Fruit fly (Drosophila melanogaster) whole organism, prepupa: ENCODE measurements around the gene MME1.

Experiments
- Blimp-1 ChIP-seq: fragments of 200-800 bp; sonication (Bioruptor generic); optimal IDR thresholded peaks from 3 replicates; lab custom pipeline; 2017; ENCODE audit warnings: missing biosample characterization, missing genetic modification characterization, mild to moderate bottlenecking, moderate library complexity, missing genetic modification reagents
- CG10631 ChIP-seq: fragments of 200-800 bp; sonication (Bioruptor generic); optimal IDR thresholded peaks from 2 replicates; lab custom pipeline; 2016; ENCODE audit warnings: missing biosample characterization, missing genetic modification characterization
- CG10669 ChIP-seq: fragments of 200-800 bp; sonication (Bioruptor generic); optimal IDR thresholded peaks from 3 replicates; lab custom pipeline; 2018; ENCODE audit warnings: missing biosample characterization, mild to moderate bottlenecking, missing genetic modification characterization, moderate library complexity
- CG11294 ChIP-seq: fragments of 200-800 bp; sonication (Bioruptor generic); IDR thresholded peaks from 2 replicates; pipeline ENCODE4 v1.3.6; 2022; ENCODE audit warnings: missing biosample characterization, missing genetic modification characterization
- CG1621 ChIP-seq: fragments of 200-800 bp; sonication (Bioruptor generic); optimal IDR thresholded peaks from 3 replicates; lab custom pipeline; 2018; ENCODE audit warnings: missing biosample characterization, mild to moderate bottlenecking, missing genetic modification characterization
- CG3032 ChIP-seq: fragments of 200-800 bp; optimal IDR thresholded peaks from 2 replicates; lab custom pipeline; 2019; ENCODE audit warnings: missing biosample characterization, mild to moderate bottlenecking, missing genetic modification characterization, moderate library complexity
- CG31627 ChIP-seq: fragments of 200-800 bp; sonication (Bioruptor generic); optimal IDR thresholded peaks from 3 replicates; lab custom pipeline; 2016; ENCODE audit warnings: missing biosample characterization, missing genetic modification characterization
- CG32006 ChIP-seq: fragments of 200-800 bp; sonication (Bioruptor generic); optimal IDR thresholded peaks from 3 replicates; lab custom pipeline; 2017; ENCODE audit warnings: missing biosample characterization, mild to moderate bottlenecking, missing genetic modification characterization
- CG3919 ChIP-seq: fragments of 200-800 bp; sonication (Bioruptor generic); optimal IDR thresholded peaks from 3 replicates; lab custom pipeline; 2016; ENCODE audit warnings: missing biosample characterization, missing genetic modification characterization
- CG6276 ChIP-seq: fragments of 200-800 bp; sonication (Bioruptor generic); optimal IDR thresholded peaks from 2 replicates; lab custom pipeline; 2017; ENCODE audit warnings: missing biosample characterization, mild to moderate bottlenecking, missing genetic modification characterization
- CG6792 ChIP-seq: fragments of 200-800 bp; sonication (Bioruptor generic); optimal IDR thresholded peaks from 3 replicates; lab custom pipeline; 2016; ENCODE audit warnings: missing biosample characterization, missing genetic modification characterization
- CG6808 ChIP-seq: fragments of 200-800 bp; sonication (Bioruptor generic); optimal IDR thresholded peaks from 3 replicates; lab custom pipeline; 2017; ENCODE audit warnings: missing biosample characterization, missing genetic modification characterization, mild to moderate bottlenecking, moderate library complexity, missing genetic modification reagents
- CG6854 ChIP-seq: fragments of 200-800 bp; sonication (Bioruptor generic); optimal IDR thresholded peaks from 2 replicates; lab custom pipeline; 2017; ENCODE audit warnings: missing biosample characterization, mild to moderate bottlenecking, missing genetic modification characterization
- CG7368 ChIP-seq: fragments of 200-800 bp; sonication (Bioruptor generic); optimal IDR thresholded peaks from 3 replicates; lab custom pipeline; 2016; ENCODE audit warnings: missing biosample characterization, missing genetic modification characterization
- CG8319 ChIP-seq: fragments of 200-800 bp; sonication (Bioruptor generic); optimal IDR thresholded peaks from 3 replicates; lab custom pipeline; 2016; ENCODE audit warnings: missing biosample characterization, missing genetic modification characterization
- CG8632 ChIP-seq: fragments of 200-800 bp; sonication (Bioruptor generic); optimal IDR thresholded peaks from 3 replicates; lab custom pipeline; 2016; ENCODE audit warnings: missing biosample characterization, missing genetic modification characterization
- Eip75B ChIP-seq: fragments of 200-800 bp; sonication (Bioruptor generic); optimal IDR thresholded peaks from 3 replicates; lab custom pipeline; 2016; ENCODE audit warnings: missing biosample characterization, missing genetic modification characterization
- Eip78C ChIP-seq: fragments of 200-800 bp; sonication (Bioruptor generic); peaks from one replicate; lab custom pipeline; 2016; ENCODE audit warnings: missing biosample characterization, missing genetic modification characterization
- Eip93F ChIP-seq: fragments of 200-800 bp; sonication (Bioruptor generic); optimal IDR thresholded peaks from 2 replicates; lab custom pipeline; 2016; ENCODE audit warnings: missing biosample characterization, mild to moderate bottlenecking, missing genetic modification characterization
- Ets96B ChIP-seq: fragments of 200-800 bp; optimal IDR thresholded peaks from 2 replicates; lab custom pipeline; 2019; ENCODE audit warnings: missing biosample characterization, mild to moderate bottlenecking, missing genetic modification characterization, moderate library complexity
- Gug ChIP-seq: fragments of 200-800 bp; sonication (Bioruptor generic); IDR thresholded peaks from 2 replicates; pipeline ENCODE4 v1.3.6; 2022; ENCODE audit warnings: missing biosample characterization, missing genetic modification characterization
- Hr38 ChIP-seq: sonication (Bioruptor generic); optimal IDR thresholded peaks from 2 replicates; lab custom pipeline; 2016; ENCODE audit warnings: missing biosample characterization, missing genetic modification characterization
- Hr39 ChIP-seq: fragments of 200-800 bp; sonication (Bioruptor generic); optimal IDR thresholded peaks from 2 replicates; lab custom pipeline; 2016; ENCODE audit warnings: missing biosample characterization, missing genetic modification characterization
- Hr4 ChIP-seq: fragments of 200-800 bp; sonication (Bioruptor generic); optimal IDR thresholded peaks from 3 replicates; lab custom pipeline; 2016; ENCODE audit warnings: missing biosample characterization, missing genetic modification characterization
- Lpt ChIP-seq: fragments of 200-800 bp; sonication (Bioruptor generic); optimal IDR thresholded peaks from 3 replicates; lab custom pipeline; 2016; ENCODE audit warnings: missing biosample characterization, missing genetic modification characterization
- Met ChIP-seq: fragments of 200-800 bp; sonication (Bioruptor generic); optimal IDR thresholded peaks from 3 replicates; lab custom pipeline; 2016; ENCODE audit warnings: missing biosample characterization, missing genetic modification characterization
- OdsH ChIP-seq: fragments of 200-800 bp; sonication (Bioruptor generic); optimal IDR thresholded peaks from 3 replicates; lab custom pipeline; 2016; ENCODE audit warnings: missing biosample characterization, missing genetic modification characterization
- Smox ChIP-seq: fragments of 200-800 bp; sonication (Bioruptor generic); optimal IDR thresholded peaks from 3 replicates; lab custom pipeline; 2016; ENCODE audit warnings: missing biosample characterization, missing genetic modification characterization
- Sox102F ChIP-seq: fragments of 200-800 bp; sonication (Bioruptor generic); optimal IDR thresholded peaks from 2 replicates; lab custom pipeline; 2016; ENCODE audit warnings: missing biosample characterization, mild to moderate bottlenecking, missing genetic modification characterization
- Sox14 ChIP-seq: fragments of 200-800 bp; sonication (Bioruptor generic); optimal IDR thresholded peaks from 3 replicates; lab custom pipeline; 2016; ENCODE audit warnings: missing biosample characterization, missing genetic modification characterization
- achi ChIP-seq: fragments of 200-800 bp; sonication (Bioruptor generic); optimal IDR thresholded peaks from 3 replicates; lab custom pipeline; 2016; ENCODE audit warnings: missing biosample characterization, missing genetic modification characterization
- acj6 ChIP-seq: fragments of 200-800 bp; sonication (Bioruptor generic); optimal IDR thresholded peaks from 3 replicates; lab custom pipeline; 2016; ENCODE audit warnings: missing biosample characterization, missing genetic modification characterization
- cyc ChIP-seq: fragments of 200-800 bp; sonication (Bioruptor generic); optimal IDR thresholded peaks from 3 replicates; lab custom pipeline; 2016; ENCODE audit warnings: missing biosample characterization, missing genetic modification characterization
- dac ChIP-seq: fragments of 200-800 bp; sonication (Bioruptor generic); optimal IDR thresholded peaks from 2 replicates; lab custom pipeline; 2017; ENCODE audit warnings: missing biosample characterization, mild to moderate bottlenecking, missing genetic modification characterization
- dsx ChIP-seq: fragments of 200-800 bp; optimal IDR thresholded peaks from 3 replicates; lab custom pipeline; 2019; ENCODE audit warnings: missing biosample characterization, mild to moderate bottlenecking, missing genetic modification characterization, moderate library complexity; ENCODE audit not compliant: poor library complexity, severe bottlenecking
- eg ChIP-seq: fragments of 200-800 bp; sonication (Bioruptor generic); IDR thresholded peaks from 3 replicates; pipeline ENCODE4 v1.3.6; 2022; ENCODE audit warnings: missing biosample characterization, missing genetic modification characterization
- esn ChIP-seq: fragments of 200-800 bp; sonication (Bioruptor generic); optimal IDR thresholded peaks from 2 replicates; lab custom pipeline; 2016; ENCODE audit warnings: missing biosample characterization, mild to moderate bottlenecking, missing genetic modification characterization, moderate library complexity
- fd59A ChIP-seq: fragments of 200-800 bp; sonication (Bioruptor generic); optimal IDR thresholded peaks from 2 replicates; lab custom pipeline; 2017; ENCODE audit warnings: missing biosample characterization, mild to moderate bottlenecking, missing genetic modification characterization, missing genetic modification reagents
- fd85E ChIP-seq: fragments of 200-800 bp; sonication (Bioruptor generic); optimal IDR thresholded peaks from 3 replicates; lab custom pipeline; 2016; ENCODE audit warnings: missing biosample characterization, missing genetic modification characterization
- fkh ChIP-seq: fragments of 200-800 bp; sonication (Bioruptor generic); optimal IDR thresholded peaks from 3 replicates; lab custom pipeline; 2017; ENCODE audit warnings: missing biosample characterization, mild to moderate bottlenecking, missing genetic modification characterization, moderate library complexity
- lz ChIP-seq: fragments of 200-800 bp; sonication (Bioruptor generic); optimal IDR thresholded peaks from 3 replicates; lab custom pipeline; 2016; ENCODE audit warnings: missing biosample characterization, missing genetic modification characterization
- net ChIP-seq: fragments of 200-800 bp; sonication (Bioruptor generic); optimal IDR thresholded peaks from 3 replicates; lab custom pipeline; 2016; ENCODE audit warnings: missing biosample characterization, missing genetic modification characterization
- salr ChIP-seq, 2 experiments: fragments of 200-800 bp; sonication (Bioruptor generic); optimal IDR thresholded peaks; 3 replicates each; lab custom pipeline; 2016 to 2018; ENCODE audit warnings: missing biosample characterization in 2 of 2, missing genetic modification characterization in 2 of 2, mild to moderate bottlenecking in 1 of 2
- ss ChIP-seq, 2 experiments: fragments of 200-800 bp; sonication (Bioruptor generic); optimal IDR thresholded peaks; 2 replicates in 1 of 2; 3 replicates in 1 of 2; lab custom pipeline; 2017 to 2018; ENCODE audit warnings: mild to moderate bottlenecking in 2 of 2, missing biosample characterization in 2 of 2, missing genetic modification characterization in 2 of 2, moderate library complexity in 1 of 2
- svp ChIP-seq: fragments of 200-800 bp; sonication (Bioruptor generic); peaks from one replicate; lab custom pipeline; 2016; ENCODE audit warnings: missing biosample characterization, missing genetic modification characterization
- topi ChIP-seq: fragments of 200-800 bp; sonication (Bioruptor generic); optimal IDR thresholded peaks from 3 replicates; lab custom pipeline; 2016; ENCODE audit warnings: missing biosample characterization, missing genetic modification characterization
- vri ChIP-seq: fragments of 200-800 bp; sonication (Bioruptor generic); optimal IDR thresholded peaks from 3 replicates; lab custom pipeline; 2016; ENCODE audit warnings: missing biosample characterization, mild to moderate bottlenecking, missing genetic modification characterization

Gene MME1

DNA sequence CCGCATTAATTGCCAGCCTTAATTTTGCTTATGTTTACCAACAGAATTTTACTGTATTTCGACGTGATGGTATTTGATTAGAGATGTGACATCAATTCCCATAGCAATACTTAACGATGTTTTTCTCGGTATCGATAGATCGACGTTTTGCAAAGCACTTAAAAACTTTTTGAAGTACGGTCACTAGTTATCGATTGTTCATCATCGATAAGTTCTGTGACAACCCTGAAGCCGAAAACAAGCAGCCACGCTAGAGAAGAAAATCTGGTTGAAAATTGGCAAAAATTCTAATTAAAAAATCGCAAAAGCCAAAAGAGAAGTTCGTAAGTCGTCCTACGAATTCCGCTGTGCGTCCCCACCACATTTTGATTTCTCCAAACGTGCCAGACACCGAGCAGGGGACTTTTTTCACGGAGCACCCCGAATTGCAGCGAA, 5.2 kb downstream of the MME1 start, which contains the start of the genes Rab30 and Caper:
Gene Rab30 (minus strand): TSS at position 90 of the 435 bp plus-strand sequence.
Gene Caper (plus strand): TSS at position 205 of the 435 bp plus-strand sequence.
- TF ChIP-seq Hr4 (GFP tag; lab: Kevin White, UChicago) (peak; percentile 26), CG3032 (tag; lab: Kevin White, UChicago) (peak; percentile 12), CG6792 (GFP tag; lab: Kevin White, UChicago) (no peak), Sox14 (peak; percentile 53), Eip75B (peak; percentile 7), Gug (GFP tag; lab: Robert Waterston, UW) (no peak), cyc (GFP tag; lab: Kevin White, UChicago) (peak; percentile 47), CG6276 (no peak), CG6808 (GFP tag; lab: Kevin White, UChicago) (no peak), Lpt (no peak), fd59A (GFP tag; lab: Kevin White, UChicago) (no peak), esn (GFP tag; lab: Kevin White, UChicago) (peak; percentile 56), acj6 (GFP tag; lab: Kevin White, UChicago) (peak; percentile 25), CG1621 (tag; lab: Kevin White, UChicago) (peak; percentile 43), CG8319 (GFP tag; lab: Kevin White, UChicago) (no peak), topi (GFP tag; lab: Kevin White, UChicago) (peak; percentile 42), fkh (GFP tag; lab: Kevin White, UChicago) (peak; percentile 76), vri (GFP tag; lab: Kevin White, UChicago) (peak; percentile 39), net (GFP tag; lab: Kevin White, UChicago) (no peak), Met (peak; percentile 21), achi (GFP tag; lab: Kevin White, UChicago) (no peak), dac (GFP tag; lab: Kevin White, UChicago) (no peak), Eip93F (GFP tag; lab: Kevin White, UChicago) (no peak), CG10631 (GFP tag; lab: Kevin White, UChicago) (peak; percentile 53), Eip78C (peak; percentile 65), CG8632 (GFP tag; lab: Kevin White, UChicago) (no peak), svp (GFP tag; lab: Kevin White, UChicago) (no peak), OdsH (GFP tag; lab: Kevin White, UChicago) (peak; percentile 13), ss (GFP tag; optimal IDR thresholded peaks at IDR 0.05; lab: Kevin White, UChicago) (no peak), fd85E (no peak), Blimp-1 (GFP tag; lab: Kevin White, UChicago) (no peak), Hr38 (GFP tag; lab: Kevin White, UChicago) (no peak), lz (peak; percentile 58), Hr39 (peak; percentile 53), Ets96B (tag; lab: Kevin White, UChicago) (no peak), CG31627 (GFP tag; lab: Kevin White, UChicago) (peak; percentile 62), CG3919 (GFP tag; lab: Kevin White, UChicago) (peak; percentile 35)
- TF ChIP-seq, all 60 proteins: peak for 19

DNA sequence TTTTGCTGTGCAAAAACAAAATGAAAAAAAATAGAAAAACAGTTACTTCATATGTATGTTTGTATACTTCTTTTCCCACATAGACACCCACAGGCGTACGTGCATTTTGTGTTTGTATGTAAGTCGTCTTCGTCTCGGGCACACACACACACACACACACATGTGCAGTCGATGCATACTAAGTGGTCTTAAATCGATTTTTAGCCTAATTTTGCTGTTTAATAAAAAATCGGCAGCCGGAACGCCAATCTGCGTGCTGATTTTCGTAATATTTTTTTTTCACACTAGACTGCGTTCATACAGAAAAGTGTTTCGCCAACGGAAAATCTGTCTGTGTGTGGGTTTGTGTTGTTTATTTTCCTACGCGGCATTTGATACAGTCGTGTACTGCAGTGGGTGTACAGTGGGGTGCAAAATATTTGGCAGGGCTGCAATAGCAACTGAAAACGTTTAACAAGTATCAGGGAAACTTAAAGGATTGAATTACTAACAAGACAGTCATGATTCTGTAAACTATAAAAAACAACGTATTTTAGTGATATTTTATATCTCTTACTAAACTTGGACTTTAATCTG, 5.9 kb downstream of the MME1 start:
- TF ChIP-seq achi (GFP tag; lab: Kevin White, UChicago) (peak; percentile 32), CG6854 (GFP tag; lab: Kevin White, UChicago) (no peak), lz (peak; percentile 53), CG6808 (GFP tag; lab: Kevin White, UChicago) (peak; percentile 56), eg (GFP tag; lab: Robert Waterston, UW) (no peak; the same call in 1 of the 3 replicates), fkh (GFP tag; lab: Kevin White, UChicago) (peak; percentile 83), fd59A (GFP tag; lab: Kevin White, UChicago) (peak; percentile 12), salr (GFP tag; optimal IDR thresholded peaks at IDR 0.05; lab: Kevin White, UChicago) (peak in 1 of 2 experiments; percentile 38), esn (GFP tag; lab: Kevin White, UChicago) (peak; percentile 56), Sox102F (GFP tag; lab: Kevin White, UChicago) (no peak), svp (GFP tag; lab: Kevin White, UChicago) (no peak), CG7368 (peak; percentile 48), Eip78C (peak; percentile 80), CG3919 (GFP tag; lab: Kevin White, UChicago) (peak; percentile 71), CG32006 (GFP tag; lab: Kevin White, UChicago) (peak; percentile 59), dsx (GFP tag; lab: Kevin White, UChicago) (peak; percentile 56), CG31627 (GFP tag; lab: Kevin White, UChicago) (peak; percentile 62), CG11294 (GFP tag; lab: Robert Waterston, UW) (no peak), topi (GFP tag; lab: Kevin White, UChicago) (peak; percentile 52), CG3032 (tag; lab: Kevin White, UChicago) (peak; percentile 37), CG10669 (GFP tag; lab: Kevin White, UChicago) (peak; percentile 57), CG1621 (tag; lab: Kevin White, UChicago) (peak; percentile 49), CG8319 (GFP tag; lab: Kevin White, UChicago) (peak; percentile 15), Smox (GFP tag; lab: Kevin White, UChicago) (no peak), Lpt (peak; percentile 49), CG6792 (GFP tag; lab: Kevin White, UChicago) (peak; percentile 50), Hr4 (GFP tag; lab: Kevin White, UChicago) (peak; percentile 68), Blimp-1 (GFP tag; lab: Kevin White, UChicago) (no peak)
